Worm (Caenorhabditis elegans): ENCODE measurements around the gene col-184.

The col-184 gene

DNA sequence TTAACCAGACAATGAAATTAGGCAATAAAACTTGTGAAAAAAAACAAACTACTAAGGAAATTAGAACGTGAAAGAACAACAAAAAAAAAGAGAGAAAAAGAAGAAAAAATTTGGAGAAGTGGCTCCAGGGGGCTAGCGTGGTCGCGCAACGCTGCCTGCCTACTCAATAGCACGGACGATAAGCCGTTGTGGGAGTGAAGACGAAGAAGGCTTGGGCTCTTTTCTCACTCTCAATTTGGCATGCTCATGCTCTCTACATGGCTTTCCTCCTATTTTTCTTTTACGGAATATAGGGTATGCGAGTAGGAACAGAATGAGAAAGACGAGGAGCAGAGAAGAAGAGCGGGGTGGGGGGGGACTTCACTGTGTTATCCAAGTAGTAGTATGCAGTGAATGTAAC is 33.0 kb downstream of the col-184 start (continued):
- TF ChIP-seq pat-9 (tag; optimal IDR thresholded peaks at IDR 0.05) (no peak), unc-42 (tag; optimal IDR thresholded peaks at IDR 0.05) (peak; percentile 65), ceh-30 (tag; optimal IDR thresholded peaks at IDR 0.05) (no peak), ceh-31 (tag; optimal IDR thresholded peaks at IDR 0.05) (peak; percentile 79)

DNA sequence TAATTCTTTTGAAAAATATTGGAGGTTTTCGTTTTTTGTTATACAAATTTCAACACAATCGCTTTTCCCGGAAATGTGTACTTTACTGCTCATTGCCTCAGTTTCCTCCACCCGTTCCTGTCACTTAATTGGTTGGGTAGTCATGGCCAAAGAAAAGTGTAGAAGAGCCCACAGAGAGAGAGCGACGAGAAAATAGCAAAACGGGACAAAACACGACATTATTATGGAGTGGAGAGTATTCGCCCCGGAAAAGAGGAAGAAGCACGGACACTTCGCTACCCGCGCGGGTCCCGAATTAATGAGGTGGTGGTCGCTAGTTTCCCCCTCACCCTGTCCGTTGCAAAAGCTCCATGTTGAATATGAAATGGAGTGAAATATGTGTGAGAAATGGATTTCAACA is 34.6 kb downstream of the col-184 start:
- peak; percentile 34 for TF ChIP-seq unc-42 (tag; optimal IDR thresholded peaks at IDR 0.05)
- TF ChIP-seq syd-9 (tag; optimal IDR thresholded peaks at IDR 0.05), result no peak
- TF ChIP-seq dmd-4 (tag; optimal IDR thresholded peaks at IDR 0.05; ENCODE audit: borderline replicate concordance), result peak; percentile 25
- TF ChIP-seq hlh-6 (tag; optimal IDR thresholded peaks at IDR 0.05), result no peak
- TF ChIP-seq ceh-19 (GFP tag; optimal IDR thresholded peaks at IDR 0.05), result peak; percentile 2
- TF ChIP-seq ceh-14 (tag; optimal IDR thresholded peaks at IDR 0.05), result peak; percentile 1
- TF ChIP-seq ceh-31 (tag; optimal IDR thresholded peaks at IDR 0.05), result peak; percentile 43
- TF ChIP-seq ceh-18 (tag; optimal IDR thresholded peaks at IDR 0.05), result no peak
- peak; percentile 51 for TF ChIP-seq sdc-2 (tag; optimal IDR thresholded peaks at IDR 0.05)
- peak; percentile 19 for TF ChIP-seq nfya-1 (tag; optimal IDR thresholded peaks at IDR 0.05)

DNA sequence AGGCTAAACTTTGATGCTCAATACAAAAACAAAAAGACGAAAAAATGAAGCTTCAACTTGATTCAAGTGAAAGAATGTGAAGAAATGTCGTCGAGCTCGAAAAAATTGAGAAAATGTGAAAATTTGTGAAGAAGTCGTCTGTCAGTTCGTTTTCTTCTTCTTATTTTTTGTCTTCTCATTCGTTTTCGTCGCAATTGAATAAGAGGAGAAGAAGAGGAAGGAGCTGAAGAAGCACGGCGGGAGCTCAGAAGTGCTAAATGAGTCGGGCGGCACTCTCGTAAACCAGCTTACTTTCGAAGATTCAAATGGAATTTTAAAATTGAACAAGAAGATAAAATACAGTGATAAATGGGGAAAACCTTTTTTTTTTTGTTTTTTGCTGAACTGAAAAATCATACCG is 35.9 kb downstream of the col-184 start:
- TF ChIP-seq ceh-30 (tag; optimal IDR thresholded peaks at IDR 0.05) (no peak), unc-42 (tag; optimal IDR thresholded peaks at IDR 0.05) (peak; percentile 5)

DNA sequence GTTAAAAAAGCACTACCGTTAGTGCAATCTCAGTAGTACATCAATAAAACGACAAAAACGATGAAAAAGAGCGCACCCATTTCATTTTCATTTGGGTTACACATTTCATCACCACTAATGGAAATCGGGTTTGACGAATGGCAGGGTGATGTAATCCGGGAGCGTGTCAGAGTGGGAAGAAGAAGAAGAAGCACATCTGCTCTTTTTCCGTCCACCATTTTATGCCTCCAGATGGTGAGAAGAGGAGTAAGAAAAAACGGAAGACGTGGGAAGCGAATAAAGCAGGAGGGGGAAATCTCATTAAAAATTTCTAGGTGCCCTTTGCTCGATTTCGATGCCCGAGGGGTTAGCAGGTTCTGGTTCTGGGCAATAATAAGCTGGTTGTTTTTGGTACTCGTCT is 36.8 kb downstream of the col-184 start:
- TF ChIP-seq unc-42 (tag; optimal IDR thresholded peaks at IDR 0.05), result peak; percentile 42
- TF ChIP-seq ceh-31 (tag; optimal IDR thresholded peaks at IDR 0.05), result peak; percentile 8
- TF ChIP-seq sox-4 (tag; optimal IDR thresholded peaks at IDR 0.05), result no peak
- TF ChIP-seq unc-86 (tag; optimal IDR thresholded peaks at IDR 0.05), result no peak

DNA sequence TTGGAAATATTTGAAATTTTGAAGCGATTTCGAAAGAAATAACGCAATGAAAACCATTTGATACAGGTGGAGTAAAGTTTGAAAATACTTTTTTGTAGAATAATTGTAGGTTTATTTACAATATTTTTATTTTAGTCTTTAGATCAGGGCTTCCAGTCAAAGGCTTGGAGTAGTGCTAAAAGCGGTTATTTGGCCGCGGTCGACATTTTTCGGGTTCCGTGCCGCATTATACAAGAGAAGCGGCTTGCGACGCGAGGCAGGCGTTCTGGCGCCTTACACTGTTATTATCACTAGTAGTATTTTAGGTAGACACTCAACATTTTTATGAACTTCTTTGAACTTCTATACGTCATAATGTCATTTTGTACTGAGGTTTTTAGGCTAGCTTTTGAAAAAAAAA is 37.2 kb downstream of the col-184 start:
- TF ChIP-seq ref-2 (tag; optimal IDR thresholded peaks at IDR 0.05) (no peak), tbx-2 (tag; optimal IDR thresholded peaks at IDR 0.05) (no peak), ceh-48 (tag; optimal IDR thresholded peaks at IDR 0.05) (no peak), syd-9 (tag; optimal IDR thresholded peaks at IDR 0.05) (no peak), ceh-2 (tag; optimal IDR thresholded peaks at IDR 0.05) (no peak), elt-4 (tag; optimal IDR thresholded peaks at IDR 0.05) (no peak), C08G9.2 (tag; optimal IDR thresholded peaks at IDR 0.05) (no peak), fkh-6 (tag; optimal IDR thresholded peaks at IDR 0.05) (no peak), ceh-24 (tag; optimal IDR thresholded peaks at IDR 0.05) (no peak), pha-2 (tag; optimal IDR thresholded peaks at IDR 0.05) (no peak), sdc-2 (tag; optimal IDR thresholded peaks at IDR 0.05) (no peak), dmd-4 (tag; optimal IDR thresholded peaks at IDR 0.05; ENCODE audit: borderline replicate concordance) (no peak), T23F11.4 (GFP tag; optimal IDR thresholded peaks at IDR 0.05) (no peak), ceh-18 (tag; optimal IDR thresholded peaks at IDR 0.05) (no peak), ceh-14 (tag; optimal IDR thresholded peaks at IDR 0.05) (no peak)

DNA sequence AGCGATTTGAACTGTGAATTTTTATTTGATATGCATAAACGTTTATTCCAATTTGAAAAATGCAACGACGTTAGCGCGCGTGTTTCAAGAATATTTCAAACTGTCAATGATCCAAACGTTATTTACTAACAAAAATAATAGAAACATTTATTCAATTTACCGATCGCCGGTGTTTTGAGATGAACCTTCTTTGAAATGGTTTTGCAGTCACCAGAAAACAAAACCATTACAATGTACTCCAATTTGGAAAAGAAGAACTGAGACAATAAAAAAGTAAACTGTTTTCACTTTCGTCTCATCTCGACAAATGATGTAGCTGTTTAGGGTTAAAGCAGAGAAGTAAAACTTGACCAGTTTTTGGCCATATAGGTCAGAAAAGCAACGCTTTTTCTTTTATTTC is 38.0 kb downstream of the col-184 start, which contains the start of gene H06A10.1:
Gene H06A10.1, plus strand, starts transcription at position 301 of the 400 bp plus-strand sequence.
- TF ChIP-seq pha-2 (tag; optimal IDR thresholded peaks at IDR 0.05) (no peak), ceh-48 (tag; optimal IDR thresholded peaks at IDR 0.05) (no peak), che-1 (tag; optimal IDR thresholded peaks at IDR 0.05) (no peak), nfya-1 (tag; optimal IDR thresholded peaks at IDR 0.05) (no peak), tbx-7 (tag; optimal IDR thresholded peaks at IDR 0.05) (no peak), ceh-19 (GFP tag; optimal IDR thresholded peaks at IDR 0.05) (no peak), nhr-11 (tag; optimal IDR thresholded peaks at IDR 0.05) (no peak)

DNA sequence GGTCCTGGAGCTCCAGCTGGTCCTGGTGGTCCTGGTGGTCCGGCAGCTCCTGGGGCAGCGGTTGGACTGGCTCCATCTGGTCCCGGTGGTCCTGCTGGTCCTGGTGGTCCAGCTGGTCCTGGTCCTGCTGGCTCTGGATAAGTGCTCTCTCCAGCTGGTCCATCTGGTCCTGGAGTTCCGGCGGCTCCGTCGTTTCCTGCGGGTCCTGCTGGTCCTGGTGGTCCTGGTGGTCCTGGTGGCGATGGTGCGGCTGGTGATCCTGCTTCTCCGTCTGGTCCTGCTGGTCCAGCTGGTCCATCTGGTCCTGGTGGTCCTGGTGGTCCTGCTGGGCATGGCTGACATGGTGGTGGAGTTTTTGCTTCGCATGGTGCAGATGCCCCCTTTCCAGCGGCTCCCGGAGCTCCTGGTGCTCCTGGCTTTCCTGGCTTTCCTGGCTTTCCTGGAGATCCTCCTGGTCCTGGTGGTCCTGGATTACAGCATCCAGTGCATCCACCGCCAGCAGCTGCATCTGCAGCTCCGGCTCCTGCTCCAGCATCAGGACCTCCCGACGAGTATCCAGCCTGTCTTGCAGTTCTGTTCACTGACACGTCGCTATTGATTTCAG is 41.1 kb downstream of the col-184 start:
- TF ChIP-seq sdc-2 (tag; optimal IDR thresholded peaks at IDR 0.05) (no peak), hlh-6 (tag; optimal IDR thresholded peaks at IDR 0.05) (peak; percentile 36)
